Worm (Caenorhabditis elegans) whole organism, young adult: ENCODE results near the gene mac-1.
A peak's percentile ranks its signal among the peaks of the same experiment; 100 is the strongest.

Experiments used
- B0261.1 ChIP-seq: sonication (generic microtip); optimal IDR thresholded peaks from 2 replicates; lab custom pipeline; 2016; ENCODE audit warnings: mild to moderate bottlenecking, missing genetic modification characterization, moderate library complexity, missing compliant biosample characterization
- C17E4.6 ChIP-seq: fragments of 200-800 bp; sonication (Bioruptor generic); IDR thresholded peaks from 2 replicates; pipeline ENCODE4 v1.3.6; 2022; ENCODE audit warnings: missing genetic modification reagents, missing genetic modification characterization, missing compliant biosample characterization
- D2030.7 ChIP-seq: fragments of 200-800 bp; sonication (Bioruptor generic); IDR thresholded peaks from 2 replicates; pipeline ENCODE4 v1.3.6; 2022; ENCODE audit warnings: missing genetic modification reagents, missing genetic modification characterization, missing compliant biosample characterization
- F23B12.7 ChIP-seq: sonication (generic microtip); optimal IDR thresholded peaks from 2 replicates; lab custom pipeline; 2017; ENCODE audit warnings: missing genetic modification characterization, mild to moderate bottlenecking, missing compliant biosample characterization, antibody characterized with exemption, moderate library complexity; ENCODE audit not compliant: insufficient read depth
- F33H1.4 ChIP-seq: fragments of 200-800 bp; sonication (Bioruptor generic); IDR thresholded peaks from 2 replicates; pipeline ENCODE4 v1.3.6; 2022; ENCODE audit warnings: missing genetic modification reagents, missing genetic modification characterization, missing compliant biosample characterization
- F37B4.10 ChIP-seq: fragments of 200-800 bp; sonication (Bioruptor generic); IDR thresholded peaks from 2 replicates; pipeline ENCODE4 v1.3.6; 2022; ENCODE audit warnings: missing genetic modification characterization, missing compliant biosample characterization
- F39B2.1 ChIP-seq: fragments of 200-800 bp; sonication (Bioruptor generic); IDR thresholded peaks from 2 replicates; pipeline ENCODE4 v1.3.6; 2022; ENCODE audit warnings: missing genetic modification reagents, missing genetic modification characterization, missing compliant biosample characterization
- F49E8.2 ChIP-seq: sonication (generic microtip); optimal IDR thresholded peaks from 3 replicates; lab custom pipeline; 2017; ENCODE audit warnings: missing genetic modification characterization, mild to moderate bottlenecking, missing compliant biosample characterization, antibody characterized with exemption, moderate library complexity; ENCODE audit not compliant: insufficient read depth
- F55B11.4 ChIP-seq: sonication (generic microtip); optimal IDR thresholded peaks from 2 replicates; lab custom pipeline; 2016; ENCODE audit warnings: missing compliant biosample characterization, missing genetic modification characterization, borderline replicate concordance; ENCODE audit not compliant: insufficient read depth
- K11D2.4 ChIP-seq: fragments of 200-800 bp; sonication (Bioruptor generic); IDR thresholded peaks from 2 replicates; pipeline ENCODE4 v1.3.6; 2022; ENCODE audit warnings: missing genetic modification reagents, missing genetic modification characterization, missing compliant biosample characterization
- T26A5.8 ChIP-seq: sonication (generic microtip); optimal IDR thresholded peaks from 2 replicates; lab custom pipeline; 2016; ENCODE audit warnings: missing genetic modification characterization, missing compliant biosample characterization
- Y53F4B.3 ChIP-seq: fragments of 200-800 bp; sonication (Bioruptor generic); IDR thresholded peaks from 2 replicates; pipeline ENCODE4 v1.3.6; 2022; ENCODE audit warnings: missing genetic modification reagents, missing genetic modification characterization, missing compliant biosample characterization
- Y53G8AR.9 ChIP-seq: fragments of 200-800 bp; sonication (Bioruptor generic); conservative IDR thresholded peaks from 2 replicates; pipeline ENCODE4 v1.3.6; 2022; ENCODE audit warnings: missing genetic modification reagents, missing genetic modification characterization, missing compliant biosample characterization
- Y56A3A.18 ChIP-seq: fragments of 200-800 bp; sonication (Bioruptor generic); IDR thresholded peaks from 2 replicates; pipeline ENCODE4 v1.3.6; 2022; ENCODE audit warnings: missing genetic modification reagents, missing genetic modification characterization, missing compliant biosample characterization
- Y67H2A.10 ChIP-seq: fragments of 200-800 bp; sonication (Bioruptor generic); conservative IDR thresholded peaks from 2 replicates; pipeline ENCODE4 v1.3.6; 2022; ENCODE audit warnings: missing genetic modification reagents, missing genetic modification characterization, missing compliant biosample characterization
- Y79H2A.3 ChIP-seq: fragments of 200-800 bp; sonication (Bioruptor generic); conservative IDR thresholded peaks from 2 replicates; pipeline ENCODE4 v1.3.6; 2022; ENCODE audit warnings: missing genetic modification reagents, missing genetic modification characterization, missing compliant biosample characterization
- ZK185.1 ChIP-seq: sonication (generic microtip); optimal IDR thresholded peaks from 2 replicates; lab custom pipeline; 2016; ENCODE audit warnings: mild to moderate bottlenecking, missing genetic modification characterization, missing compliant biosample characterization; ENCODE audit not compliant: poor library complexity, severe bottlenecking
- aptf-2 ChIP-seq: fragments of 200-800 bp; sonication (Bioruptor generic); conservative IDR thresholded peaks from 2 replicates; pipeline ENCODE4 v1.3.6; 2022; ENCODE audit warnings: missing genetic modification reagents, missing genetic modification characterization, missing compliant biosample characterization
- attf-5 ChIP-seq: fragments of 200-800 bp; sonication (Bioruptor generic); optimal IDR thresholded peaks from 2 replicates; lab custom pipeline; 2018; ENCODE audit warnings: mild to moderate bottlenecking, missing genetic modification characterization, missing compliant biosample characterization
- attf-6 ChIP-seq: fragments of 200-800 bp; sonication (Bioruptor generic); IDR thresholded peaks from 2 replicates; pipeline ENCODE4 v1.3.6; 2022; ENCODE audit warnings: missing genetic modification reagents, missing genetic modification characterization, missing compliant biosample characterization
- cebp-2 ChIP-seq: fragments of 200-800 bp; sonication (Bioruptor generic); IDR thresholded peaks from 2 replicates; pipeline ENCODE4 v1.3.6; 2022; ENCODE audit warnings: missing genetic modification characterization, missing compliant biosample characterization
- ceh-40 ChIP-seq: fragments of 200-800 bp; sonication (Bioruptor generic); IDR thresholded peaks from 2 replicates; pipeline ENCODE4 v1.3.6; 2022; ENCODE audit warnings: missing genetic modification characterization, missing compliant biosample characterization
- ceh-91 ChIP-seq: fragments of 200-800 bp; sonication (Bioruptor generic); IDR thresholded peaks from 2 replicates; pipeline ENCODE4 v1.3.6; 2022; ENCODE audit warnings: missing genetic modification reagents, missing genetic modification characterization, missing compliant biosample characterization
- chd-7 ChIP-seq: sonication (generic microtip); optimal IDR thresholded peaks from 2 replicates; lab custom pipeline; 2016; ENCODE audit warnings: mild to moderate bottlenecking, missing genetic modification characterization, moderate library complexity, missing compliant biosample characterization
- egl-18 ChIP-seq: fragments of 200-800 bp; sonication (Bioruptor generic); IDR thresholded peaks from 2 replicates; pipeline ENCODE4 v1.3.6; 2022; ENCODE audit warnings: missing genetic modification reagents, missing genetic modification characterization, missing compliant biosample characterization
- ekl-4 ChIP-seq: fragments of 200-800 bp; sonication (Bioruptor generic); IDR thresholded peaks from 2 replicates; pipeline ENCODE4 v1.3.6; 2022; ENCODE audit warnings: missing genetic modification reagents, missing genetic modification characterization, missing compliant biosample characterization
- fkh-3 ChIP-seq: sonication (generic microtip); optimal IDR thresholded peaks from 2 replicates; lab custom pipeline; 2016; ENCODE audit warnings: mild to moderate bottlenecking, missing genetic modification characterization, missing compliant biosample characterization
- him-1 ChIP-seq: sonication (generic microtip); optimal IDR thresholded peaks from 2 replicates; lab custom pipeline; 2016; ENCODE audit warnings: missing genotype, missing genetic modification reagents, missing genetic modification characterization, missing compliant biosample characterization
- hrde-1 ChIP-seq: sonication (generic microtip); optimal IDR thresholded peaks from 2 replicates; lab custom pipeline; 2016; ENCODE audit warnings: missing genetic modification characterization, mild to moderate bottlenecking, missing compliant biosample characterization, moderate library complexity, missing genotype, missing genetic modification reagents, borderline replicate concordance
- hsf-1 ChIP-seq: fragments of 200-800 bp; sonication (Bioruptor generic); IDR thresholded peaks from 2 replicates; pipeline ENCODE4 v1.3.6; 2022; ENCODE audit warnings: missing genetic modification reagents, missing genetic modification characterization, missing compliant biosample characterization
- lag-1 ChIP-seq: fragments of 200-800 bp; sonication (Bioruptor generic); IDR thresholded peaks from 2 replicates; pipeline ENCODE4 v1.3.6; 2022; ENCODE audit warnings: missing genetic modification reagents, missing genetic modification characterization, missing compliant biosample characterization
- let-526 ChIP-seq: fragments of 200-800 bp; sonication (Bioruptor generic); IDR thresholded peaks from 2 replicates; pipeline ENCODE4 v1.3.6; 2022; ENCODE audit warnings: missing genetic modification reagents, missing genetic modification characterization, missing compliant biosample characterization
- lin-54 ChIP-seq: fragments of 200-800 bp; sonication (Bioruptor generic); optimal IDR thresholded peaks from 2 replicates; lab custom pipeline; 2018; ENCODE audit warnings: mild to moderate bottlenecking, missing genetic modification characterization, missing compliant biosample characterization
- madf-3 ChIP-seq: fragments of 200-800 bp; sonication (Bioruptor generic); IDR thresholded peaks from 2 replicates; pipeline ENCODE4 v1.3.6; 2022; ENCODE audit warnings: missing genetic modification reagents, missing genetic modification characterization, missing compliant biosample characterization
- nfyb-1 ChIP-seq: fragments of 200-800 bp; sonication (Bioruptor generic); IDR thresholded peaks from 2 replicates; pipeline ENCODE4 v1.3.6; 2022; ENCODE audit warnings: missing genetic modification reagents, missing genetic modification characterization, missing compliant biosample characterization
- nhr-120 ChIP-seq: fragments of 200-800 bp; sonication (Bioruptor generic); IDR thresholded peaks from 2 replicates; pipeline ENCODE4 v1.3.6; 2022; ENCODE audit warnings: missing genetic modification characterization, missing compliant biosample characterization
- nhr-90 ChIP-seq: sonication (generic microtip); optimal IDR thresholded peaks from 2 replicates; lab custom pipeline; 2016; ENCODE audit warnings: missing genotype, mild to moderate bottlenecking, missing genetic modification characterization, missing compliant biosample characterization
- rec-8 ChIP-seq, 2 experiments: sonication (generic microtip); optimal IDR thresholded peaks; 2 replicates each; lab custom pipeline; 2016; ENCODE audit warnings: mild to moderate bottlenecking in 2 of 2, missing genetic modification characterization in 2 of 2, missing genetic modification reagents in 2 of 2, missing genotype in 2 of 2, missing biosample characterization in 1 of 2, missing compliant biosample characterization in 1 of 2, moderate library complexity in 1 of 2
- rpc-1 ChIP-seq, 2 experiments: fragments of 150-350 bp in 1 of 2; sonication (generic microtip) in 1 of 2; optimal IDR thresholded peaks; 2 replicates each; lab custom pipeline; 2014 to 2018; ENCODE audit warnings: missing biosample characterization in 1 of 2, missing genetic modification characterization in 1 of 2, missing genetic modification reagents in 1 of 2, missing genotype in 1 of 2
- sea-2 ChIP-seq: fragments of 200-800 bp; sonication (Bioruptor generic); IDR thresholded peaks from 2 replicates; pipeline ENCODE4 v1.3.6; 2022; ENCODE audit warnings: missing genetic modification characterization, missing compliant biosample characterization
- snpc-1.3 ChIP-seq: sonication (generic microtip); optimal IDR thresholded peaks from 2 replicates; lab custom pipeline; 2017; ENCODE audit warnings: missing genetic modification characterization, mild to moderate bottlenecking, missing compliant biosample characterization, antibody characterized with exemption, moderate library complexity, missing genotype, missing genetic modification reagents; ENCODE audit not compliant: insufficient read depth
- snpc-4 ChIP-seq, 5 experiments: fragments of 150-350 bp in 1 of 5; sonication (generic microtip) in 4 of 5; optimal IDR thresholded peaks; 2 replicates each; lab custom pipeline; 2014 to 2018; ENCODE audit warnings: missing genetic modification characterization in 5 of 5, missing biosample characterization in 3 of 5, antibody characterized with exemption in 2 of 5, mild to moderate bottlenecking in 2 of 5, missing compliant biosample characterization in 2 of 5, missing genotype in 2 of 5, moderate library complexity in 2 of 5, missing genetic modification reagents in 1 of 5
- xnd-1 ChIP-seq: sonication (generic microtip); optimal IDR thresholded peaks from 2 replicates; lab custom pipeline; 2016; ENCODE audit warnings: missing genotype, missing genetic modification reagents, missing genetic modification characterization, missing compliant biosample characterization
- zfh-2 ChIP-seq: fragments of 200-800 bp; sonication (Bioruptor generic); conservative IDR thresholded peaks from 2 replicates; pipeline ENCODE4 v1.3.6; 2022; ENCODE audit warnings: missing genetic modification reagents, missing genetic modification characterization, missing compliant biosample characterization
- zim-3 ChIP-seq: sonication (generic microtip); optimal IDR thresholded peaks from 2 replicates; lab custom pipeline; 2017; ENCODE audit warnings: mild to moderate bottlenecking, missing genetic modification characterization, moderate library complexity, missing compliant biosample characterization
- ztf-25 ChIP-seq: fragments of 200-800 bp; sonication (Bioruptor generic); IDR thresholded peaks from 2 replicates; pipeline ENCODE4 v1.3.6; 2022; ENCODE audit warnings: missing genetic modification reagents, missing genetic modification characterization, missing compliant biosample characterization
- ztf-28 ChIP-seq: fragments of 200-800 bp; sonication (Bioruptor generic); IDR thresholded peaks from 2 replicates; pipeline ENCODE4 v1.3.6; 2022; ENCODE audit warnings: missing genetic modification reagents, missing genetic modification characterization, missing compliant biosample characterization

Gene mac-1

ce11 chrII:13298534-13298933, 22.2 kb downstream of the mac-1 start (continued):
- TF ChIP-seq Y67H2A.10 (GFP tag; lab: Robert Waterston, UW) (no peak), C17E4.6 (GFP tag; lab: Robert Waterston, UW) (no peak), F39B2.1 (GFP tag; lab: Robert Waterston, UW) (no peak), xnd-1 (tag; lab: Kevin White, UChicago) (no peak), lag-1 (GFP tag; lab: Robert Waterston, UW) (no peak), egl-18 (no peak), Y53F4B.3 (GFP tag; lab: Robert Waterston, UW) (no peak), cebp-2 (GFP tag; lab: Robert Waterston, UW) (no peak), ekl-4 (GFP tag; lab: Robert Waterston, UW) (no peak), let-526 (GFP tag; lab: Robert Waterston, UW) (no peak), nhr-90 (tag; lab: Kevin White, UChicago) (peak; percentile 45), ztf-28 (GFP tag; lab: Robert Waterston, UW) (no peak), D2030.7 (no peak), ZK185.1 (tag; lab: Kevin White, UChicago) (no peak), madf-3 (GFP tag; lab: Robert Waterston, UW) (no peak), aptf-2 (no peak), K11D2.4 (GFP tag; lab: Robert Waterston, UW) (no peak), rec-8 (tag; optimal IDR thresholded peaks at IDR 0.05; lab: Kevin White, UChicago) (no peak), him-1 (tag; lab: Kevin White, UChicago) (no peak), zfh-2 (GFP tag; lab: Robert Waterston, UW) (no peak), T26A5.8 (tag; lab: Kevin White, UChicago) (no peak), F49E8.2 (tag; lab: Kevin White, UChicago) (no peak), Y79H2A.3 (no peak), F23B12.7 (tag; lab: Kevin White, UChicago) (peak; percentile 7), zim-3 (tag; lab: Kevin White, UChicago) (no peak), F55B11.4 (tag; lab: Kevin White, UChicago) (no peak), rpc-1 (optimal IDR thresholded peaks at IDR 0.05; lab: Kevin White, UChicago) (no peak), rpc-1 (tag; optimal IDR thresholded peaks at IDR 0.05; lab: Kevin White, UChicago) (no peak), attf-6 (GFP tag; lab: Robert Waterston, UW) (no peak), nfyb-1 (GFP tag; lab: Robert Waterston, UW) (no peak), ceh-91 (GFP tag; lab: Robert Waterston, UW) (no peak), ceh-40 (no peak), fkh-3 (tag; lab: Kevin White, UChicago) (no peak), Y53G8AR.9 (GFP tag; lab: Robert Waterston, UW) (no peak), F33H1.4 (GFP tag; lab: Robert Waterston, UW) (no peak), B0261.1 (tag; lab: Kevin White, UChicago) (no peak), Y56A3A.18 (GFP tag; lab: Robert Waterston, UW) (no peak), snpc-1.3 (tag; lab: Kevin White, UChicago) (no peak), attf-5 (peak; percentile 21), chd-7 (no peak), snpc-4 (GFP tag; optimal IDR thresholded peaks at IDR 0.05; lab: Kevin White, UChicago) (no peak), snpc-4 (tag; optimal IDR thresholded peaks at IDR 0.05; lab: Kevin White, UChicago) (peak; percentile 83 to 94 (median 88)), hrde-1 (no peak), lin-54 (no peak), sea-2 (GFP tag; lab: Robert Waterston, UW) (no peak), nhr-120 (GFP tag; lab: Robert Waterston, UW) (no peak), F37B4.10 (no peak), ztf-25 (GFP tag; lab: Robert Waterston, UW) (no peak), hsf-1 (GFP tag; lab: Robert Waterston, UW) (no peak)
